Worm (Caenorhabditis elegans): Measurements from ENCODE around the gene F53F4.4.

ce11 chrV:13575866-13576265 lies 17.3 kb upstream of the F53F4.4 start:
- TF ChIP-seq R02D3.7 (tag; optimal IDR thresholded peaks at IDR 0.05) (no peak), nhr-10 (tag; optimal IDR thresholded peaks at IDR 0.05) (no peak), egl-27 (tag; optimal IDR thresholded peaks at IDR 0.05) (no peak)
